Fruit fly (Drosophila melanogaster) S2 (cell line): ENCODE results near the gene fy.

Experiments
- CG8478 ChIP-seq: fragments of >200 bp; optimal IDR thresholded peaks from 2 replicates; lab custom pipeline; 2018
- CTCF ChIP-seq, 2 experiments: fragments of >200 bp; optimal IDR thresholded peaks; 2 replicates each; lab custom pipeline; 2018

DNA sequence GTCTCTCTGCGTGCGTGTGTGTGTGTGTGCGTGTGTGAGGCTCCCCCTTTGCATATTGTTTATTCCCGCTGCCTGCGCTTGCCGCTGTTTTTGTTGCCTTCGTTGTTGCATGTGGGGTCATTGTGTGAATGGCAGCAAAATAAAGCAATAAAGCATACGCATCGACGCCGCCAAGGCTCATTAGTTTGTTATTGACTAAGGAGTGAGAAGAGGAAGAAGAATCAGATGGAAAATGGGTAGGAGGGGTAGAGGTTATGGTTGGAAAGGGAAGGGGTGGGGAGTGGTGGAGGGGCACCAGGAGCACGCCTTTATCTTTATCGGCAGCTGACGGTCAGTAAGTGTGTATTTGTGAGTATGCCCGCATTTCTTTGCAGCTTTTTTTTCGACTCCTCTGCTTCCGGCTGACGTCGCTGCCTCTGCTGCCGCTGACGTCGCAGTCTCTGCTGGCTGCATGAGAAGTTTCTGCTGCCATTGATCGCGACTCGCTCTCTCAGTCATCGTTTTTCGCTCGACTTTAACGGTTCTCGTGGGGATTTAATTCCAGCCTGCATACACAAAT lies 16.4 kb upstream of the fy start:
- TF ChIP-seq CG8478 (no peak), CTCF (optimal IDR thresholded peaks at IDR 0.05; lab: Kevin White, UChicago) (no peak)
